Fruit fly (Drosophila melanogaster) whole organism, embryonic: Measurements from ENCODE around the gene CG43618.

ENCODE experiments used
- Abd-B ChIP-seq: fragments of 200-800 bp; sonication (Bioruptor generic); optimal IDR thresholded peaks from 2 replicates; lab custom pipeline; 2018; ENCODE audit warnings: missing biosample characterization, mild to moderate bottlenecking, missing genetic modification characterization, moderate library complexity
- Awh ChIP-seq: fragments of 200-800 bp; sonication (Bioruptor generic); IDR thresholded peaks from 2 replicates; pipeline ENCODE4, ENCODE4 v1.3.6; 2022; ENCODE audit warnings: missing biosample characterization, missing genetic modification characterization
- Bdp1 ChIP-seq: fragments of 200-800 bp; sonication (Bioruptor generic); optimal IDR thresholded peaks from 3 replicates; lab custom pipeline; 2016; ENCODE audit warnings: missing biosample characterization, missing genetic modification characterization
- Bteb2 ChIP-seq: fragments of 200-800 bp; sonication (Bioruptor generic); optimal IDR thresholded peaks from 2 replicates; lab custom pipeline; 2016; ENCODE audit warnings: missing biosample characterization, missing genetic modification characterization
- CG10959 ChIP-seq: fragments of 200-800 bp; sonication (Bioruptor generic); IDR thresholded peaks from 2 replicates; pipeline ENCODE4 v1.3.6; 2022; ENCODE audit warnings: missing biosample characterization, missing genetic modification characterization
- CG11093 ChIP-seq: fragments of 200-800 bp; sonication (Bioruptor generic); IDR thresholded peaks from 3 replicates; pipeline ENCODE4 v1.3.6; 2022; ENCODE audit warnings: missing biosample characterization, missing genetic modification characterization
- CG11456 ChIP-seq: fragments of 200-800 bp; sonication (Bioruptor generic); IDR thresholded peaks from 3 replicates; pipeline ENCODE4 v1.3.6; 2022; ENCODE audit warnings: missing biosample characterization, missing genetic modification characterization
- CG12071 ChIP-seq: fragments of 200-800 bp; sonication (Bioruptor generic); optimal IDR thresholded peaks from 3 replicates; lab custom pipeline; 2018; ENCODE audit warnings: missing biosample characterization, mild to moderate bottlenecking, missing genetic modification characterization
- CG12744 ChIP-seq: fragments of 200-800 bp; sonication (Bioruptor generic); optimal IDR thresholded peaks from 2 replicates; lab custom pipeline; 2016; ENCODE audit warnings: missing biosample characterization, missing genetic modification characterization
- CG12942 ChIP-seq: fragments of 200-800 bp; sonication (Bioruptor generic); optimal IDR thresholded peaks from 3 replicates; lab custom pipeline; 2016; ENCODE audit warnings: missing biosample characterization, missing genetic modification characterization
- CG13624 ChIP-seq: fragments of 200-800 bp; sonication (Bioruptor generic); optimal IDR thresholded peaks from 2 replicates; lab custom pipeline; 2016; ENCODE audit warnings: missing biosample characterization, missing genetic modification characterization
- CG14667 ChIP-seq: fragments of 200-800 bp; sonication (Bioruptor generic); IDR thresholded peaks from 2 replicates; pipeline ENCODE4 v1.3.6; 2022; ENCODE audit warnings: missing biosample characterization, missing genetic modification characterization
- CG17328 ChIP-seq: fragments of 200-800 bp; sonication (Bioruptor generic); IDR thresholded peaks from 2 replicates; pipeline ENCODE4 v1.3.6; 2022; ENCODE audit warnings: missing biosample characterization, missing genetic modification characterization
- CG17829 ChIP-seq: fragments of 200-800 bp; optimal IDR thresholded peaks from 2 replicates; lab custom pipeline; 2019; ENCODE audit warnings: missing biosample characterization, mild to moderate bottlenecking, missing genetic modification characterization, moderate library complexity
- CG2129 ChIP-seq: fragments of 200-800 bp; sonication (Bioruptor generic); IDR thresholded peaks from 2 replicates; pipeline ENCODE4 v1.3.6; 2022; ENCODE audit warnings: missing biosample characterization, missing genetic modification characterization; ENCODE audit not compliant: partially characterized antibody
- CG3726 ChIP-seq: fragments of 200-800 bp; sonication (Bioruptor generic); IDR thresholded peaks from 3 replicates; pipeline ENCODE4, ENCODE4 v1.3.6; 2022; ENCODE audit warnings: missing biosample characterization, missing genetic modification characterization
- CG3847 ChIP-seq: fragments of 200-800 bp; sonication (Bioruptor generic); IDR thresholded peaks from 2 replicates; pipeline ENCODE4 v1.3.6; 2022; ENCODE audit warnings: missing biosample characterization, missing genetic modification characterization
- CG6813 ChIP-seq: fragments of 200-800 bp; sonication (Bioruptor generic); optimal IDR thresholded peaks from 2 replicates; lab custom pipeline; 2017; ENCODE audit warnings: missing biosample characterization, missing genetic modification characterization, mild to moderate bottlenecking, moderate library complexity, missing genetic modification reagents
- CG7987 ChIP-seq: fragments of 200-800 bp; sonication (Bioruptor generic); optimal IDR thresholded peaks from 2 replicates; lab custom pipeline; 2018; ENCODE audit warnings: missing biosample characterization, mild to moderate bottlenecking, missing genetic modification characterization, moderate library complexity
- CG8478 ChIP-seq: fragments of >200 bp; optimal IDR thresholded peaks from 2 replicates; lab custom pipeline; 2018
- CG9876 ChIP-seq: fragments of 200-800 bp; sonication (Bioruptor generic); optimal IDR thresholded peaks from 2 replicates; lab custom pipeline; 2016; ENCODE audit warnings: missing biosample characterization, missing genetic modification characterization
- CG9932 ChIP-seq: fragments of 200-800 bp; sonication (Bioruptor generic); IDR thresholded peaks from 2 replicates; pipeline ENCODE4 v1.3.6; 2022; ENCODE audit warnings: missing biosample characterization, missing genetic modification characterization
- CrebB ChIP-seq: fragments of 200-800 bp; sonication (Bioruptor generic); optimal IDR thresholded peaks from 3 replicates; lab custom pipeline; 2018; ENCODE audit warnings: missing biosample characterization, mild to moderate bottlenecking, missing genetic modification characterization
- D19A ChIP-seq: fragments of 200-800 bp; optimal IDR thresholded peaks from 3 replicates; lab custom pipeline; 2019; ENCODE audit warnings: missing biosample characterization, mild to moderate bottlenecking, missing genetic modification characterization, moderate library complexity
- Dref ChIP-seq: fragments of 200-800 bp; sonication (Bioruptor generic); IDR thresholded peaks from 2 replicates; pipeline ENCODE4 v1.3.6; 2022; ENCODE audit warnings: missing biosample characterization, missing genetic modification characterization
- Ets65A ChIP-seq: fragments of 200-800 bp; sonication (Bioruptor generic); peaks from one replicate; lab custom pipeline; 2016; ENCODE audit warnings: missing biosample characterization, missing genetic modification characterization
- Fer3 ChIP-seq: fragments of 200-800 bp; sonication (Bioruptor generic); optimal IDR thresholded peaks from 2 replicates; lab custom pipeline; 2018; ENCODE audit warnings: missing biosample characterization, mild to moderate bottlenecking, missing genetic modification characterization, moderate library complexity
- Gug ChIP-seq: fragments of 200-800 bp; sonication (Bioruptor generic); IDR thresholded peaks from 4 replicates; pipeline ENCODE4 v1.3.6; 2022; ENCODE audit warnings: missing biosample characterization, missing genetic modification characterization
- Hey ChIP-seq: fragments of 200-800 bp; sonication (Bioruptor generic); optimal IDR thresholded peaks from 3 replicates; lab custom pipeline; 2018; ENCODE audit warnings: missing biosample characterization, mild to moderate bottlenecking, missing genetic modification characterization
- HmgD ChIP-seq: fragments of 200-800 bp; sonication (Bioruptor generic); optimal IDR thresholded peaks from 3 replicates; lab custom pipeline; 2016; ENCODE audit warnings: missing biosample characterization, missing genetic modification characterization
- HmgZ ChIP-seq: fragments of 200-800 bp; sonication (Bioruptor generic); optimal IDR thresholded peaks from 2 replicates; lab custom pipeline; 2018; ENCODE audit warnings: missing biosample characterization, mild to moderate bottlenecking, missing genetic modification characterization
- MTF-1 ChIP-seq: fragments of 200-800 bp; sonication (Bioruptor generic); optimal IDR thresholded peaks from 2 replicates; lab custom pipeline; 2018; ENCODE audit warnings: missing biosample characterization, mild to moderate bottlenecking, missing genetic modification characterization, borderline replicate concordance
- Poxn ChIP-seq: fragments of 200-800 bp; sonication (Bioruptor generic); IDR thresholded peaks from 2 replicates; pipeline ENCODE4 v1.3.6; 2022; ENCODE audit warnings: missing biosample characterization, missing genetic modification characterization
- Xbp1 ChIP-seq: fragments of 200-800 bp; sonication (Bioruptor generic); optimal IDR thresholded peaks from 3 replicates; lab custom pipeline; 2016; ENCODE audit warnings: missing biosample characterization, mild to moderate bottlenecking, missing genetic modification characterization
- btn ChIP-seq: fragments of 200-800 bp; sonication (Bioruptor generic); optimal IDR thresholded peaks from 2 replicates; lab custom pipeline; 2016; ENCODE audit warnings: missing biosample characterization, missing genetic modification characterization
- ci ChIP-seq: fragments of 200-800 bp; sonication (Bioruptor generic); IDR thresholded peaks from 3 replicates; pipeline ENCODE4 v1.3.6; 2022; ENCODE audit warnings: missing biosample characterization, missing genetic modification characterization
- crc ChIP-seq: fragments of 200-800 bp; sonication (Bioruptor generic); optimal IDR thresholded peaks from 2 replicates; lab custom pipeline; 2016; ENCODE audit warnings: missing biosample characterization, missing genetic modification characterization
- disco-r ChIP-seq: fragments of 200-800 bp; sonication (Bioruptor generic); optimal IDR thresholded peaks from 2 replicates; lab custom pipeline; 2016; ENCODE audit warnings: missing biosample characterization, missing genetic modification characterization
- dmrt99B ChIP-seq: fragments of 200-800 bp; sonication (Bioruptor generic); optimal IDR thresholded peaks from 2 replicates; lab custom pipeline; 2018; ENCODE audit warnings: missing biosample characterization, mild to moderate bottlenecking, missing genetic modification characterization, moderate library complexity
- gcm2 ChIP-seq: fragments of 200-800 bp; sonication (Bioruptor generic); optimal IDR thresholded peaks from 2 replicates; lab custom pipeline; 2016; ENCODE audit warnings: missing biosample characterization, missing genetic modification characterization
- h ChIP-seq: fragments of >200 bp; optimal IDR thresholded peaks from 2 replicates; lab custom pipeline; 2017
- hth ChIP-seq: fragments of >200 bp; optimal IDR thresholded peaks from 2 replicates; lab custom pipeline; 2017; ENCODE audit warnings: inconsistent platforms
- kay ChIP-seq: fragments of 200-800 bp; sonication (Bioruptor generic); optimal IDR thresholded peaks from 2 replicates; lab custom pipeline; 2016; ENCODE audit warnings: missing biosample characterization, missing genetic modification characterization
- lov ChIP-seq, 2 experiments: fragments of 200-800 bp in 1 of 2; fragments of >200 bp in 1 of 2; sonication (Bioruptor generic) in 1 of 2; IDR thresholded peaks in 1 of 2; optimal IDR thresholded peaks in 1 of 2; 2 replicates in 1 of 2; 3 replicates in 1 of 2; pipeline versions ENCODE4 v1.3.6 to Lab custom; 2017 to 2022; ENCODE audit warnings: missing biosample characterization in 1 of 2, missing genetic modification characterization in 1 of 2
- mirr ChIP-seq: fragments of 200-800 bp; sonication (Bioruptor generic); optimal IDR thresholded peaks from 3 replicates; lab custom pipeline; 2018; ENCODE audit warnings: missing biosample characterization, mild to moderate bottlenecking, missing genetic modification characterization
- mld ChIP-seq: fragments of 200-800 bp; sonication (Bioruptor generic); IDR thresholded peaks from 3 replicates; pipeline ENCODE4 v1.3.6; 2022; ENCODE audit warnings: missing biosample characterization, missing genetic modification characterization; ENCODE audit not compliant: partially characterized antibody
- pan ChIP-seq, 4 experiments: fragments of >200 bp in 3 of 4; fragments of 200-800 bp in 1 of 4; sonication (Bioruptor generic) in 1 of 4; optimal IDR thresholded peaks in 3 of 4; IDR thresholded peaks in 1 of 4; 2 replicates each; pipeline versions ENCODE4 v1.3.6 to Lab custom; 2017 to 2022; ENCODE audit warnings: missing biosample characterization in 2 of 4, missing genetic modification characterization in 2 of 4, mixed read lengths in 1 of 4
- pb ChIP-seq: fragments of 200-800 bp; sonication (Bioruptor generic); optimal IDR thresholded peaks from 3 replicates; lab custom pipeline; 2016; ENCODE audit warnings: missing biosample characterization, missing genetic modification characterization
- sens ChIP-seq: fragments of 200-800 bp; sonication (Bioruptor generic); peaks from one replicate; lab custom pipeline; 2016; ENCODE audit warnings: missing biosample characterization, missing genetic modification characterization
- shn ChIP-seq: fragments of 200-800 bp; sonication (Bioruptor generic); optimal IDR thresholded peaks from 3 replicates; lab custom pipeline; 2016; ENCODE audit warnings: missing biosample characterization, missing genetic modification characterization
- tio ChIP-seq: fragments of 200-800 bp; sonication (Bioruptor generic); optimal IDR thresholded peaks from 2 replicates; lab custom pipeline; 2017; ENCODE audit warnings: missing biosample characterization, missing genetic modification characterization, inconsistent platforms
- unc-4 ChIP-seq: fragments of 200-800 bp; sonication (Bioruptor generic); IDR thresholded peaks from 2 replicates; pipeline ENCODE4 v1.3.6; 2022; ENCODE audit warnings: missing biosample characterization, missing genetic modification characterization; ENCODE audit not compliant: partially characterized antibody
- usp ChIP-seq: fragments of >200 bp; optimal IDR thresholded peaks from 2 replicates; lab custom pipeline; 2017; ENCODE audit warnings: missing biosample characterization, missing genetic modification characterization

Gene CG43618

dm6 chr3R:8037896-8038295 lies 11.1 kb upstream of the CG43618 start (continued):
- TF ChIP-seq CG12744 (GFP tag; lab: Kevin White, UChicago) (no peak), MTF-1 (no peak), usp (GFP tag; lab: Kevin White, UChicago) (no peak), gcm2 (no peak), pb (GFP tag; lab: Kevin White, UChicago) (no peak), CG10959 (no peak), CG7987 (no peak), Bteb2 (GFP tag; lab: Kevin White, UChicago) (no peak), HmgZ (tag; lab: Kevin White, UChicago) (no peak), mld (GFP tag; lab: Robert Waterston, UW) (no peak), Abd-B (GFP tag; lab: Kevin White, UChicago) (no peak), dmrt99B (tag; lab: Kevin White, UChicago) (peak; percentile 41), CG14667 (no peak), pan (optimal IDR thresholded peaks at IDR 0.05; lab: Kevin White, UChicago) (no peak), pan (GFP tag; optimal IDR thresholded peaks at IDR 0.05 in 1 of 2, IDR thresholded peaks at IDR 0.05 in 1 of 2) (no peak), tio (GFP tag; lab: Kevin White, UChicago) (no peak), btn (GFP tag; lab: Kevin White, UChicago) (no peak), sens (GFP tag; lab: Kevin White, UChicago) (peak; percentile 75), CG11456 (GFP tag; lab: Robert Waterston, UW) (no peak), Xbp1 (GFP tag; lab: Kevin White, UChicago) (no peak), CG17328 (GFP tag; lab: Robert Waterston, UW) (peak; percentile 27; the same call in 1 of the 2 replicates), CG9932 (GFP tag; lab: Robert Waterston, UW) (no peak), CG12942 (GFP tag; lab: Kevin White, UChicago) (no peak), Dref (no peak), crc (GFP tag; lab: Kevin White, UChicago) (no peak), CG9876 (GFP tag; lab: Kevin White, UChicago) (no peak), CG3847 (GFP tag; lab: Robert Waterston, UW) (no peak), kay (GFP tag; lab: Kevin White, UChicago) (no peak), CrebB (no peak), shn (GFP tag; lab: Kevin White, UChicago) (no peak), Poxn (GFP tag; lab: Robert Waterston, UW) (no peak), lov (optimal IDR thresholded peaks at IDR 0.05; lab: Kevin White, UChicago) (no peak), lov (GFP tag; IDR thresholded peaks at IDR 0.05; lab: Robert Waterston, UW) (no peak), CG13624 (GFP tag; lab: Kevin White, UChicago) (no peak), Fer3 (tag; lab: Kevin White, UChicago) (no peak), mirr (GFP tag; lab: Kevin White, UChicago) (no peak), CG11093 (no peak), Awh (GFP tag; lab: Robert Waterston, UW) (no peak), HmgD (no peak), CG3726 (GFP tag; lab: Robert Waterston, UW) (0 out of 3 replicates have a peak, but pooled peaks have one; percentile 60), unc-4 (GFP tag; lab: Robert Waterston, UW) (no peak), CG17829 (peak; percentile 20), Bdp1 (no peak), hth (lab: Kevin White, UChicago) (no peak), Ets65A (GFP tag; lab: Kevin White, UChicago) (no peak), CG6813 (GFP tag; lab: Kevin White, UChicago) (no peak), ci (GFP tag; lab: Robert Waterston, UW) (peak; percentile 60; the same call in 2 of the 3 replicates), disco-r (GFP tag; lab: Kevin White, UChicago) (no peak), CG8478 (lab: Kevin White, UChicago) (no peak), CG12071 (GFP tag; lab: Kevin White, UChicago) (no peak), D19A (tag; lab: Kevin White, UChicago) (no peak), CG2129 (GFP tag; lab: Robert Waterston, UW) (no peak), h (lab: Kevin White, UChicago) (no peak), Gug (GFP tag; lab: Robert Waterston, UW) (no peak), Hey (tag; lab: Kevin White, UChicago) (no peak)
